Fruit fly (Drosophila melanogaster) whole organism: ENCODE data around the gene REPTOR.

ENCODE experiments used
- CG8478 ChIP-seq: fragments of >200 bp; optimal IDR thresholded peaks from 2 replicates; lab custom pipeline; 2018; ENCODE audit warnings: inconsistent platforms
- Dll ChIP-seq: fragments of >200 bp; optimal IDR thresholded peaks from 2 replicates; lab custom pipeline; 2017
- EcR ChIP-seq, 2 experiments: fragments of >200 bp; optimal IDR thresholded peaks; 2 replicates each; lab custom pipeline; 2017; ENCODE audit warnings: missing biosample characterization in 2 of 2, missing genetic modification characterization in 2 of 2, missing genetic modification reagents in 2 of 2

dm6 chr3R:24556554-24556953 is 26.1 kb downstream of the REPTOR start:
- TF ChIP-seq CG8478 (lab: Kevin White, UChicago) (no peak), Dll (lab: Kevin White, UChicago) (no peak), EcR (GFP tag; optimal IDR thresholded peaks at IDR 0.05; lab: Kevin White, UChicago) (no peak)
